ENCODE assay signal across 3 worm cellular contexts in the genomic region with DNA sequence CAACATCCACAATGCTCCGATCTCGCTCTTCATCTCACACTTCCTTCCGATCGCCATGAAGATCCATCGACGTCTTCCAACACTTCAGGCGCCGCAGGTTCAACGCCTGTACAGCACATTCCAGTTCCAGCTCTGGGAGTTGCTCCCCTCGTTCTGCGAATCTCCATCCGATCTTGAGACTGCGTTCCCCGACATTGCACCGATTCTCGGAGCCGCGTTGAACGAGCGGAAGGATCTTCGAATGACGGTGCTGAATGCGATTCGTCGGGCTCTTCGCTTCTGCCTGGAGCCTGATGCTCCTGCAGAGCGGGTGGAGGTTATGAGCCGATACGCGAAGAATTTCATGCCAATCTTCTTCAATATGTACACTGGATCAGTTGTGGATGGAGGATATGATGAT.
TF ChIP-seq lines count a peak whose summit lies in the region.

No protein-coding gene starts in this region.

TF ChIP-seq in whole organism, L4 larva, 104 proteins besides CTCF, POLR2A, EP300 and RAD21:
- TF ChIP-seq madf-5 (GFP tag; IDR thresholded peaks at IDR 0.05; lab: Robert Waterston, UW): no peak
- TF ChIP-seq set-16 (GFP tag; IDR thresholded peaks at IDR 0.05; lab: Robert Waterston, UW): peak; percentile 81

TF ChIP-seq in whole organism, late embryonic, 69 proteins besides CTCF, POLR2A, EP300 and RAD21:
- TF ChIP-seq T23F11.4 (GFP tag; optimal IDR thresholded peaks at IDR 0.05; lab: Kevin White, UChicago): no peak
- TF ChIP-seq mec-3 (tag; optimal IDR thresholded peaks at IDR 0.05; lab: Kevin White, UChicago; ENCODE audit: borderline replicate concordance): peak; percentile 46

TF ChIP-seq in whole organism, young adult, 124 proteins besides CTCF, POLR2A, EP300 and RAD21:
- peak; percentile 77 for TF ChIP-seq zfh-2 (GFP tag; conservative IDR thresholded peaks at IDR 0.05; lab: Robert Waterston, UW)
- no peak for TF ChIP-seq F37B4.10 (GFP tag; IDR thresholded peaks at IDR 0.05; lab: Robert Waterston, UW)
